Worm (Caenorhabditis elegans) whole organism, mixed stage, embryonic: ENCODE data around the gene hpd-1.

Experiments
- M03D4.4 ChIP-seq: sonication (generic microtip); optimal IDR thresholded peaks from 2 replicates; lab custom pipeline; 2017; ENCODE audit warnings: mild to moderate bottlenecking, missing genetic modification characterization, missing compliant biosample characterization
- bed-3 ChIP-seq: fragments of 200-800 bp; sonication (Bioruptor generic); optimal IDR thresholded peaks from 3 replicates; lab custom pipeline; 2018; ENCODE audit warnings: mild to moderate bottlenecking, missing genetic modification characterization, moderate library complexity, missing compliant biosample characterization
- blmp-1 ChIP-seq: fragments of 150-350 bp; optimal IDR thresholded peaks from 2 replicates; lab custom pipeline; 2014; ENCODE audit warnings: missing biosample characterization, missing genetic modification characterization
- ceh-39 ChIP-seq: fragments of 150-350 bp; optimal IDR thresholded peaks from 2 replicates; lab custom pipeline; 2014; ENCODE audit warnings: missing biosample characterization, missing genetic modification characterization
- ceh-43 ChIP-seq: fragments of 200-800 bp; sonication (Bioruptor generic); optimal IDR thresholded peaks from 2 replicates; lab custom pipeline; 2018; ENCODE audit warnings: mild to moderate bottlenecking, missing genetic modification characterization, moderate library complexity, missing compliant biosample characterization
- ceh-83 ChIP-seq: fragments of 200-800 bp; sonication (Bioruptor generic); optimal IDR thresholded peaks from 2 replicates; lab custom pipeline; 2018; ENCODE audit warnings: mild to moderate bottlenecking, missing genetic modification characterization, missing compliant biosample characterization
- ces-1 ChIP-seq: fragments of 150-350 bp; optimal IDR thresholded peaks from 2 replicates; lab custom pipeline; 2014; ENCODE audit warnings: missing biosample characterization, missing genetic modification reagents, missing genetic modification characterization
- cnd-1 ChIP-seq: fragments of 200-800 bp; sonication (Bioruptor generic); optimal IDR thresholded peaks from 2 replicates; lab custom pipeline; 2018; ENCODE audit warnings: mild to moderate bottlenecking, missing genetic modification characterization, missing compliant biosample characterization
- drap-1 ChIP-seq: fragments of 200-800 bp; sonication (Bioruptor generic); optimal IDR thresholded peaks from 3 replicates; lab custom pipeline; 2018; ENCODE audit warnings: mild to moderate bottlenecking, missing genetic modification characterization, missing compliant biosample characterization
- elt-1 ChIP-seq: sonication (generic microtip); optimal IDR thresholded peaks from 2 replicates; lab custom pipeline; 2017; ENCODE audit warnings: missing genetic modification characterization, mild to moderate bottlenecking, missing compliant biosample characterization, antibody characterized with exemption, moderate library complexity, borderline replicate concordance; ENCODE audit not compliant: insufficient read depth
- elt-3 ChIP-seq: fragments of 150-350 bp; optimal IDR thresholded peaks from 2 replicates; lab custom pipeline; 2014; ENCODE audit warnings: missing biosample characterization, missing genetic modification characterization
- flh-1 ChIP-seq: fragments of 200-800 bp; sonication (Bioruptor generic); optimal IDR thresholded peaks from 2 replicates; lab custom pipeline; 2018; ENCODE audit warnings: mild to moderate bottlenecking, missing genetic modification characterization, moderate library complexity, missing compliant biosample characterization
- ham-2 ChIP-seq: fragments of 200-800 bp; sonication (Bioruptor generic); optimal IDR thresholded peaks from 2 replicates; lab custom pipeline; 2018; ENCODE audit warnings: mild to moderate bottlenecking, missing genetic modification characterization, missing compliant biosample characterization
- hlh-1 ChIP-seq: fragments of 150-350 bp; optimal IDR thresholded peaks from 2 replicates; lab custom pipeline; 2014; ENCODE audit warnings: missing biosample characterization, missing genetic modification reagents, missing genetic modification characterization
- lin-13 ChIP-seq: fragments of 150-350 bp; optimal IDR thresholded peaks from 2 replicates; lab custom pipeline; 2014; ENCODE audit warnings: missing biosample characterization, missing genetic modification characterization
- lin-32 ChIP-seq: fragments of 200-800 bp; sonication (Bioruptor generic); optimal IDR thresholded peaks from 2 replicates; lab custom pipeline; 2018; ENCODE audit warnings: mild to moderate bottlenecking, missing genetic modification characterization, missing compliant biosample characterization
- lsy-2 ChIP-seq: fragments of 150-350 bp; optimal IDR thresholded peaks from 2 replicates; lab custom pipeline; 2014; ENCODE audit warnings: missing biosample characterization, missing genetic modification characterization
- mab-5 ChIP-seq: fragments of 150-350 bp; optimal IDR thresholded peaks from 2 replicates; lab custom pipeline; 2014; ENCODE audit warnings: missing biosample characterization, missing genetic modification characterization
- mep-1 ChIP-seq: fragments of 150-350 bp; optimal IDR thresholded peaks from 2 replicates; lab custom pipeline; 2017; ENCODE audit warnings: missing biosample characterization, missing genetic modification reagents, missing genetic modification characterization, inconsistent platforms
- mls-2 ChIP-seq: sonication (generic microtip); optimal IDR thresholded peaks from 2 replicates; lab custom pipeline; 2016; ENCODE audit warnings: mild to moderate bottlenecking, missing genetic modification characterization, moderate library complexity, missing compliant biosample characterization
- nhr-12 ChIP-seq: fragments of 150-350 bp; optimal IDR thresholded peaks from 2 replicates; lab custom pipeline; 2014; ENCODE audit warnings: missing biosample characterization, missing genetic modification characterization
- nhr-2 ChIP-seq: fragments of 150-350 bp; optimal IDR thresholded peaks from 2 replicates; lab custom pipeline; 2014; ENCODE audit warnings: missing biosample characterization, missing genetic modification characterization
- nhr-237 ChIP-seq: fragments of 150-350 bp; optimal IDR thresholded peaks from 2 replicates; lab custom pipeline; 2014; ENCODE audit warnings: missing biosample characterization, missing genetic modification characterization
- nhr-28 ChIP-seq: fragments of 150-350 bp; optimal IDR thresholded peaks from 2 replicates; lab custom pipeline; 2014; ENCODE audit warnings: missing biosample characterization, missing genetic modification characterization
- nhr-76 ChIP-seq: sonication (generic microtip); optimal IDR thresholded peaks from 2 replicates; lab custom pipeline; 2017; ENCODE audit warnings: missing biosample characterization, missing genetic modification characterization
- pha-4 ChIP-seq: fragments of 150-350 bp; optimal IDR thresholded peaks from 2 replicates; lab custom pipeline; 2018; ENCODE audit warnings: missing biosample characterization, missing genetic modification reagents, missing genetic modification characterization
- snpc-4 ChIP-seq: fragments of 150-350 bp; optimal IDR thresholded peaks from 2 replicates; lab custom pipeline; 2014; ENCODE audit warnings: missing biosample characterization, missing genetic modification characterization
- sptf-1 ChIP-seq: sonication (generic microtip); optimal IDR thresholded peaks from 2 replicates; lab custom pipeline; 2017; ENCODE audit warnings: mild to moderate bottlenecking, missing genetic modification characterization, moderate library complexity, missing compliant biosample characterization
- tbx-8 ChIP-seq: fragments of 200-800 bp; sonication (Bioruptor generic); optimal IDR thresholded peaks from 2 replicates; lab custom pipeline; 2018; ENCODE audit warnings: mild to moderate bottlenecking, missing genetic modification characterization, moderate library complexity, missing compliant biosample characterization
- unc-120 ChIP-seq: sonication (generic microtip); optimal IDR thresholded peaks from 2 replicates; lab custom pipeline; 2017; ENCODE audit warnings: missing genetic modification characterization, missing compliant biosample characterization; ENCODE audit not compliant: poor library complexity, severe bottlenecking
- unc-39 ChIP-seq: fragments of 150-350 bp; optimal IDR thresholded peaks from 2 replicates; lab custom pipeline; 2014; ENCODE audit warnings: missing biosample characterization, missing genetic modification characterization
- unc-62 ChIP-seq: fragments of 150-350 bp; optimal IDR thresholded peaks from 2 replicates; lab custom pipeline; 2014; ENCODE audit warnings: missing biosample characterization, missing genetic modification reagents, missing genetic modification characterization
- zip-8 ChIP-seq: fragments of 150-350 bp; optimal IDR thresholded peaks from 2 replicates; lab custom pipeline; 2014; ENCODE audit warnings: missing biosample characterization, missing genetic modification characterization
- ztf-11 ChIP-seq: fragments of 150-350 bp; optimal IDR thresholded peaks from 2 replicates; lab custom pipeline; 2014; ENCODE audit warnings: missing biosample characterization, missing genetic modification characterization

hpd-1 gene

DNA sequence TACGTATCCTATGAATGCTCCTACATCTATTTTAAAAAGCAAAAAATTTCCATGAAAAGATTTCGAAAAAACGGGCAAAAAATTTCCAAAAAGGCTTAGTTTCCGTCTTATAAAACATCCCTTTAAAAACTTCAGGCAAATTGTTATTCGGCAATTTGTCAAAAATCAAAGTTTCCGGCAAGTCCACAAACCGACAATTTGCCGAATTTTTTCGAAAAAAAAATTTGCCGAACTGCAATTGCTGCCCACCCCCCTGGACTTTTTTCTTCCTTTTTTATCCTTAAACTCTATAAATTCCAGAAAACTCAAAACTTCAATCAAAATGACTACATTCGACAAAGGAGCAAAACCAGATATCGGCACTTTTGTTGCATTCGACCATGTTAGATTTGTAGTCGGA is at the start of gene hpd-1:
TSS of gene hpd-1 (plus strand) at position 301 of the 400 bp plus-strand sequence.
- no peak for TF ChIP-seq ztf-11
- TF ChIP-seq nhr-12 = no peak
- no peak for TF ChIP-seq nhr-76
- TF ChIP-seq zip-8 (tag; lab: Kevin White, UChicago) = no peak
- TF ChIP-seq unc-39 (tag; lab: Kevin White, UChicago) = no peak
- no peak for TF ChIP-seq ceh-39
- TF ChIP-seq nhr-2 (tag; lab: Kevin White, UChicago) = no peak
- no peak for TF ChIP-seq nhr-237 (tag; lab: Kevin White, UChicago)
- no peak for TF ChIP-seq elt-1
- no peak for TF ChIP-seq hlh-1 (tag; lab: Kevin White, UChicago)
- no peak for TF ChIP-seq lin-13 (tag; lab: Kevin White, UChicago)
- TF ChIP-seq mls-2 (tag; lab: Kevin White, UChicago) = no peak
- no peak for TF ChIP-seq ceh-83
- TF ChIP-seq blmp-1 = no peak
- no peak for TF ChIP-seq flh-1 (GFP tag; lab: Kevin White, UChicago)
- no peak for TF ChIP-seq nhr-28
- no peak for TF ChIP-seq lin-32 (GFP tag; lab: Kevin White, UChicago)
- no peak for TF ChIP-seq lsy-2 (tag; lab: Kevin White, UChicago)
- no peak for TF ChIP-seq drap-1
- TF ChIP-seq sptf-1 (tag; lab: Kevin White, UChicago) = no peak

DNA sequence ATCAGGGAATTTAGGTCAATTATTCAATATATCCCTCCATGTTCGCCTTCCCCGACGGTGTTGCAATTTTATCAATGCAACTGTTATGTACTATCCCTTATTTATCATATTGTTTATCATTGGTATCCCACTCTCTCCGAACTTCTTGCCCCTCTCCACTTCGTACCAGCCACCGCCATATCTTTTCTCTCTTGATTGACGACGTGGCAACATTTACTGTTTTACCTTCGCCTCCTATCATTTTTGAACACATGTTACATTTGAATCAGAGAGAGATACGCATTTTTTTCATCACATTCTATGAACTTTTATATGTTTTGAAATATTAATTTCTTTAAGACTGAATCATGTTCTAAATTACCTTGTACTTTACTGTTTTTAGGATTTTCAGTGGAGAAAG is 48.9 kb upstream of the hpd-1 start:
- TF ChIP-seq unc-39 (tag; lab: Kevin White, UChicago) = no peak
- no peak for TF ChIP-seq tbx-8
- no peak for TF ChIP-seq ces-1
- TF ChIP-seq mab-5 (tag; lab: Kevin White, UChicago) = no peak
- no peak for TF ChIP-seq cnd-1 (tag; lab: Kevin White, UChicago)
- TF ChIP-seq flh-1 (GFP tag; lab: Kevin White, UChicago) = no peak
- no peak for TF ChIP-seq snpc-4
- TF ChIP-seq M03D4.4 = no peak
- no peak for TF ChIP-seq ceh-83
- no peak for TF ChIP-seq drap-1
- TF ChIP-seq ham-2 (GFP tag; lab: Kevin White, UChicago) = no peak
- TF ChIP-seq sptf-1 (tag; lab: Kevin White, UChicago) = no peak
- TF ChIP-seq mep-1 (tag; lab: Kevin White, UChicago) = no peak
- TF ChIP-seq lin-13 (tag; lab: Kevin White, UChicago) = no peak
- TF ChIP-seq nhr-28 = no peak
- no peak for TF ChIP-seq lin-32 (GFP tag; lab: Kevin White, UChicago)
- TF ChIP-seq unc-120 (tag; lab: Kevin White, UChicago) = no peak

DNA sequence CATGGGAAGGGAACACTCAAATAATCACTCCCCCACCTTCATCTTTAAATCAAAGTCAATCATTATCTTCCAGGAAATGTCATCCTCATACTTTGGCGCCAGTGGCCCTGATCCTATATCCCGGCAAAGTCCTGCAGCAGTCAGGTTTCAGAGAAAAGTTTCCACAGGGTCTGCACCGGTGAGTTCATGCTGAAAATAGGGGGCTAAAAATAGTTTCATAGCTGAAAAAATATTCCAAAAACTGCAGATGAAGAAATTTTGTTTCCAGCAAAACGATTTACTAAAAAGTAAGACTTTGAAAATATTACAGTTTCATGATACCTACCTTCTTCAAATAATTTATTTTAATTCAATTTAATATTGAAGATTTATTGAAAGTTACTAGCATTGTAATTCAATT is 47.3 kb upstream of the hpd-1 start, which contains the start of gene ptr-25:
TSS of gene ptr-25 (plus strand) at position 73 of the 400 bp plus-strand sequence.
- TF ChIP-seq nhr-12 (no peak), nhr-76 (no peak), ham-2 (GFP tag; lab: Kevin White, UChicago) (no peak), ces-1 (no peak), unc-62 (GFP tag; lab: Kevin White, UChicago) (no peak), lin-13 (tag; lab: Kevin White, UChicago) (no peak), nhr-28 (no peak), lin-32 (GFP tag; lab: Kevin White, UChicago) (no peak), nhr-237 (tag; lab: Kevin White, UChicago) (no peak), nhr-2 (tag; lab: Kevin White, UChicago) (no peak), snpc-4 (no peak), sptf-1 (tag; lab: Kevin White, UChicago) (no peak), blmp-1 (no peak), pha-4 (tag; lab: Kevin White, UChicago) (no peak), mep-1 (tag; lab: Kevin White, UChicago) (no peak), ceh-43 (no peak), unc-120 (tag; lab: Kevin White, UChicago) (no peak), elt-3 (no peak), mls-2 (tag; lab: Kevin White, UChicago) (no peak)

DNA sequence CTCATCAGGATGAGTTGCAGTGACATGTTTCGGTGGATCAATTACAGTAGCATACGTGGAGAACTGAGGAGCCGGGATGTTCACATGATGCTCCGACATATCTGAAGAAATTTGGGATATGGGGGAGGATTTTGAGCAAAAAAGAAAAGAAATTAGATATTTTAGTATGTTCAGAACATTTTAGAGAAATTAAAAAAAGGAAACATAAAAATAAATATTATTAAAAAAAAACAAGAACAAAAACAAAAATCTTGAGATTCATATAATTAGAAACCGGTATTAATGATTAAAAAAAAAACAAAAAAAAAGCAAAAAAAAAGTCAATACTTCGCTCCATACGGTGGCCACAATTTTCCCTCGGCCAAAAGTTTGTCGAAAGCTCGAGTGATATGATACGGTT is 31.6 kb upstream of the hpd-1 start, which contains the start of gene rab-33:
TSS of gene rab-33 (minus strand) at position 101 of the 400 bp plus-strand sequence.
- TF ChIP-seq nhr-2 (tag; lab: Kevin White, UChicago) = no peak
- no peak for TF ChIP-seq bed-3 (GFP tag; lab: Kevin White, UChicago)
- TF ChIP-seq tbx-8 = no peak
- TF ChIP-seq ceh-43 = no peak
- TF ChIP-seq flh-1 (GFP tag; lab: Kevin White, UChicago) = no peak
- TF ChIP-seq elt-1 = no peak
- TF ChIP-seq, all 35 proteins: peak for 0
